Fruit fly (Drosophila melanogaster): ENCODE measurements around the gene CG12605.

CG12605 gene

dm6 chr3L:3976438-3976837 is 11.9 kb upstream of the CG12605 start:
- no peak for TF ChIP-seq CG8478 (optimal IDR thresholded peaks at IDR 0.05)
- no peak for TF ChIP-seq pan (optimal IDR thresholded peaks at IDR 0.05)
- TF ChIP-seq EcR (GFP tag; optimal IDR thresholded peaks at IDR 0.05), result no peak
- TF ChIP-seq usp (GFP tag; optimal IDR thresholded peaks at IDR 0.05), result no peak

- TF ChIP-seq Dll (optimal IDR thresholded peaks at IDR 0.05), result no peak
Observed at dm6 chr3L:3972599-3972998, 8.0 kb upstream of the CG12605 start, which contains the start of gene CG43915. CG43915 (plus strand) TSS chr3L:3972899.

- no peak for TF ChIP-seq Dll (optimal IDR thresholded peaks at IDR 0.05)
- TF ChIP-seq pan (optimal IDR thresholded peaks at IDR 0.05), result no peak
- TF ChIP-seq CG8478 (optimal IDR thresholded peaks at IDR 0.05), result no peak
- TF ChIP-seq psq (optimal IDR thresholded peaks at IDR 0.05), result no peak
- no peak for TF ChIP-seq EcR (GFP tag; optimal IDR thresholded peaks at IDR 0.05)
- TF ChIP-seq usp (GFP tag; optimal IDR thresholded peaks at IDR 0.05), result no peak
Observed at dm6 chr3L:3970372-3971031, 5.9 kb upstream of the CG12605 start.

dm6 chr3L:3965102-3965501 is 531 bp upstream of the CG12605 start:
- TF ChIP-seq EcR (GFP tag; optimal IDR thresholded peaks at IDR 0.05), result no peak
- TF ChIP-seq usp (GFP tag; optimal IDR thresholded peaks at IDR 0.05), result no peak
- no peak for TF ChIP-seq CG8478 (optimal IDR thresholded peaks at IDR 0.05)
- no peak for TF ChIP-seq pan (optimal IDR thresholded peaks at IDR 0.05)
- no peak for TF ChIP-seq Dll (optimal IDR thresholded peaks at IDR 0.05)

dm6 chr3L:3963979-3964378 is 592 bp downstream of the CG12605 start:
- TF ChIP-seq psq (optimal IDR thresholded peaks at IDR 0.05), result no peak
- TF ChIP-seq Dll (optimal IDR thresholded peaks at IDR 0.05), result no peak
- TF ChIP-seq EcR (GFP tag; optimal IDR thresholded peaks at IDR 0.05), result no peak
- TF ChIP-seq pan (optimal IDR thresholded peaks at IDR 0.05), result no peak
- TF ChIP-seq CG8478 (optimal IDR thresholded peaks at IDR 0.05), result no peak

- TF ChIP-seq pan (optimal IDR thresholded peaks at IDR 0.05) (no peak), EcR (GFP tag; optimal IDR thresholded peaks at IDR 0.05) (no peak), CG8478 (optimal IDR thresholded peaks at IDR 0.05) (no peak), usp (GFP tag; optimal IDR thresholded peaks at IDR 0.05) (no peak), Dll (optimal IDR thresholded peaks at IDR 0.05) (no peak), psq (optimal IDR thresholded peaks at IDR 0.05) (no peak)
Observed at dm6 chr3L:3960877-3961417, 3.6 kb downstream of the CG12605 start.

- no peak for TF ChIP-seq psq (optimal IDR thresholded peaks at IDR 0.05)
- no peak for TF ChIP-seq Dll (optimal IDR thresholded peaks at IDR 0.05)
- no peak for TF ChIP-seq usp (GFP tag; optimal IDR thresholded peaks at IDR 0.05)
- TF ChIP-seq pan (optimal IDR thresholded peaks at IDR 0.05), result no peak
- TF ChIP-seq CG8478 (optimal IDR thresholded peaks at IDR 0.05), result no peak
Observed at dm6 chr3L:3952468-3952867, 12.1 kb downstream of the CG12605 start, which contains the start of gene CG14984. CG14984 (minus strand) TSS chr3L:3952550.

- TF ChIP-seq EcR (GFP tag; optimal IDR thresholded peaks at IDR 0.05) (no peak), psq (optimal IDR thresholded peaks at IDR 0.05) (no peak)
Observed at dm6 chr3L:3951875-3952274, 12.7 kb downstream of the CG12605 start.

- no peak for TF ChIP-seq Dll (optimal IDR thresholded peaks at IDR 0.05)
- TF ChIP-seq psq (optimal IDR thresholded peaks at IDR 0.05), result no peak
- TF ChIP-seq EcR (GFP tag; optimal IDR thresholded peaks at IDR 0.05), result no peak
- TF ChIP-seq CG8478 (optimal IDR thresholded peaks at IDR 0.05), result no peak
- no peak for TF ChIP-seq usp (GFP tag; optimal IDR thresholded peaks at IDR 0.05)
- no peak for TF ChIP-seq pan (optimal IDR thresholded peaks at IDR 0.05)
Observed at dm6 chr3L:3949205-3949604, 15.4 kb downstream of the CG12605 start, which contains the start of gene CG14983. CG14983 (minus strand) TSS chr3L:3949305.

- TF ChIP-seq EcR (GFP tag; optimal IDR thresholded peaks at IDR 0.05) (no peak), Dll (optimal IDR thresholded peaks at IDR 0.05) (no peak), usp (GFP tag; optimal IDR thresholded peaks at IDR 0.05) (no peak), pan (optimal IDR thresholded peaks at IDR 0.05) (no peak), CG8478 (optimal IDR thresholded peaks at IDR 0.05) (no peak), psq (optimal IDR thresholded peaks at IDR 0.05) (no peak)
Observed at dm6 chr3L:3947301-3947941, 17.1 kb downstream of the CG12605 start, which contains the start of gene CG10853. CG10853 (plus strand) TSS chr3L:3947891.

dm6 chr3L:3942241-3943028 is 22.1 kb downstream of the CG12605 start, which contains the start of the genes CG10863 and CG14982:
CG10863 (minus strand) TSS chr3L:3942465.
CG14982 (plus strand) TSS chr3L:3942710.
- TF ChIP-seq CG8478 (optimal IDR thresholded peaks at IDR 0.05), result no peak
- no peak for TF ChIP-seq usp (GFP tag; optimal IDR thresholded peaks at IDR 0.05)
- no peak for TF ChIP-seq pan (optimal IDR thresholded peaks at IDR 0.05)
- TF ChIP-seq psq (optimal IDR thresholded peaks at IDR 0.05), result no peak
- TF ChIP-seq Dll (optimal IDR thresholded peaks at IDR 0.05), result no peak
- no peak for TF ChIP-seq EcR (GFP tag; optimal IDR thresholded peaks at IDR 0.05)
